5 worm cellular contexts compared by ENCODE assay signal in the genomic region with DNA sequence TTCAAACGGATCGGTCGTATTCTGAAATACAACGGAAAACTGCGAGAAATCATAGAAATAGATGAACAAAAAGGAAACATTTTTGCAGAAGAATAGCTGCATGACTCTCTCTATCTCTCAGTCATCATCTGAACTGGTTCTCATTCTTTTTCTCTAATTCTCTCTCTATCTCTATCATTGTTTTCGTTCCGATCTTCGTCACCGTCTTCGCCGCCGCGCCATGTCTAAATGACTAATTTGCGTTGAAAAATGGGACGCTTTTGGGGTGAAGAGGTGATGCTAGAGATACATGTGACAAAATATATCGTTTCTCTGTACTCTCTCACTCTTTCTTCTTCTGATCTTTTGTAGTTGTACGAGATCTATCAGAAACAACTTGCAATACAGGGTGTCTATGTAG.
TF ChIP-seq lines count a peak whose summit lies in the region.

No protein-coding gene starts in this region.

TF ChIP-seq in whole organism, L1 larva, 84 proteins besides CTCF, POLR2A, EP300 and RAD21 (continues in another document):
- peak; percentile 87 for TF ChIP-seq nhr-20 (tag; optimal IDR thresholded peaks at IDR 0.05; lab: Kevin White, UChicago)
- TF ChIP-seq nhr-85 (tag; lab: Kevin White, UChicago): peak; percentile 97
- no peak for TF ChIP-seq nhr-237 (tag; optimal IDR thresholded peaks at IDR 0.05; lab: Kevin White, UChicago)
- no peak for TF ChIP-seq pag-3 (tag; optimal IDR thresholded peaks at IDR 0.05; lab: Kevin White, UChicago; ENCODE audit: borderline replicate concordance, insufficient read depth)
- peak; percentile 11 for TF ChIP-seq nhr-47 (tag; optimal IDR thresholded peaks at IDR 0.05; lab: Kevin White, UChicago)
- TF ChIP-seq lsy-2 (tag; optimal IDR thresholded peaks at IDR 0.05; lab: Kevin White, UChicago): peak in 1 of 2 experiments; percentile 55
- TF ChIP-seq tbx-2 (tag; optimal IDR thresholded peaks at IDR 0.05; lab: Kevin White, UChicago): peak; percentile 74
- no peak for TF ChIP-seq unc-86 (tag; optimal IDR thresholded peaks at IDR 0.05; lab: Kevin White, UChicago)
- TF ChIP-seq nhr-28 (tag; optimal IDR thresholded peaks at IDR 0.05; lab: Kevin White, UChicago): no peak
- peak; percentile 47 for TF ChIP-seq mep-1 (tag; optimal IDR thresholded peaks at IDR 0.05; lab: Kevin White, UChicago)
- peak; percentile 53 for TF ChIP-seq jun-1 (tag; optimal IDR thresholded peaks at IDR 0.05; lab: Kevin White, UChicago)
- no peak for TF ChIP-seq F16B12.6 (tag; optimal IDR thresholded peaks at IDR 0.05; lab: Kevin White, UChicago)
- peak; percentile 79 for TF ChIP-seq snu-23 (GFP tag; optimal IDR thresholded peaks at IDR 0.05; lab: Kevin White, UChicago)
- no peak for TF ChIP-seq nhr-77 (tag; optimal IDR thresholded peaks at IDR 0.05; lab: Kevin White, UChicago)
- no peak for TF ChIP-seq vab-15 (tag; optimal IDR thresholded peaks at IDR 0.05; lab: Kevin White, UChicago)
- TF ChIP-seq ceh-82 (tag; optimal IDR thresholded peaks at IDR 0.05; lab: Kevin White, UChicago): peak in 1 of 3 experiments; percentile 20
- peak; percentile 37 to 61 for TF ChIP-seq lin-35 (GFP tag; optimal IDR thresholded peaks at IDR 0.05; lab: Kevin White, UChicago)

TF ChIP-seq in whole organism, L2 larva, 48 proteins besides CTCF, POLR2A, EP300 and RAD21 (continues in another document):
- TF ChIP-seq nhr-11 (tag; optimal IDR thresholded peaks at IDR 0.05; lab: Kevin White, UChicago) (no peak), snpc-4 (tag; optimal IDR thresholded peaks at IDR 0.05; lab: Kevin White, UChicago) (no peak), mbf-1 (tag; optimal IDR thresholded peaks at IDR 0.05; lab: Kevin White, UChicago) (no peak), crh-2 (tag; optimal IDR thresholded peaks at IDR 0.05; lab: Kevin White, UChicago) (peak; percentile 73), dmd-4 (tag; optimal IDR thresholded peaks at IDR 0.05; lab: Kevin White, UChicago) (no peak), zag-1 (tag; optimal IDR thresholded peaks at IDR 0.05; lab: Kevin White, UChicago) (no peak), nhr-23 (tag; optimal IDR thresholded peaks at IDR 0.05; lab: Kevin White, UChicago) (no peak), unc-55 (GFP tag; optimal IDR thresholded peaks at IDR 0.05; lab: Kevin White, UChicago) (peak; percentile 39), R02D3.7 (tag; optimal IDR thresholded peaks at IDR 0.05; lab: Kevin White, UChicago) (no peak), mdl-1 (tag; optimal IDR thresholded peaks at IDR 0.05; lab: Kevin White, UChicago) (peak; percentile 43 to 81), elt-1 (tag; optimal IDR thresholded peaks at IDR 0.05; lab: Kevin White, UChicago) (no peak), C34F6.9 (tag; optimal IDR thresholded peaks at IDR 0.05; lab: Kevin White, UChicago) (peak; percentile 44), fos-1 (tag; optimal IDR thresholded peaks at IDR 0.05; lab: Kevin White, UChicago) (peak; percentile 79), ama-1 (optimal IDR thresholded peaks at IDR 0.05; lab: Kevin White, UChicago) (no peak), lin-13 (GFP tag; optimal IDR thresholded peaks at IDR 0.05; lab: Kevin White, UChicago) (peak; percentile 40), alr-1 (tag; optimal IDR thresholded peaks at IDR 0.05; lab: Kevin White, UChicago) (no peak), Y55F3AM.14 (GFP tag; optimal IDR thresholded peaks at IDR 0.05; lab: Kevin White, UChicago) (no peak), nhr-6 (tag; optimal IDR thresholded peaks at IDR 0.05; lab: Kevin White, UChicago) (peak; percentile 14), nhr-77 (tag; optimal IDR thresholded peaks at IDR 0.05; lab: Kevin White, UChicago) (no peak)

TF ChIP-seq in whole organism, L3 larva, 47 proteins besides CTCF, POLR2A, EP300 and RAD21 (continues in another document):
- TF ChIP-seq jun-1 (tag; optimal IDR thresholded peaks at IDR 0.05; lab: Kevin White, UChicago): no peak
- peak; percentile 8 for TF ChIP-seq lin-15B (tag; optimal IDR thresholded peaks at IDR 0.05; lab: Kevin White, UChicago)
- no peak for TF ChIP-seq nhr-11 (tag; optimal IDR thresholded peaks at IDR 0.05; lab: Kevin White, UChicago)
- peak; percentile 78 for TF ChIP-seq mdl-1 (tag; optimal IDR thresholded peaks at IDR 0.05; lab: Kevin White, UChicago)
- TF ChIP-seq nhr-237 (tag; optimal IDR thresholded peaks at IDR 0.05; lab: Kevin White, UChicago): no peak
- TF ChIP-seq nhr-25 (tag; optimal IDR thresholded peaks at IDR 0.05; lab: Kevin White, UChicago): peak; percentile 93
- no peak for TF ChIP-seq fkh-2 (tag; optimal IDR thresholded peaks at IDR 0.05; lab: Kevin White, UChicago)
- no peak for TF ChIP-seq ceh-9 (tag; optimal IDR thresholded peaks at IDR 0.05; lab: Kevin White, UChicago)
- TF ChIP-seq skn-1 (tag; optimal IDR thresholded peaks at IDR 0.05; lab: Kevin White, UChicago): peak; percentile 23
- no peak for TF ChIP-seq mml-1 (tag; optimal IDR thresholded peaks at IDR 0.05; lab: Kevin White, UChicago)
- no peak for TF ChIP-seq nhr-77 (tag; optimal IDR thresholded peaks at IDR 0.05; lab: Kevin White, UChicago)
- TF ChIP-seq nhr-67 (tag; optimal IDR thresholded peaks at IDR 0.05; lab: Kevin White, UChicago): no peak
- no peak for TF ChIP-seq ztf-11 (tag; optimal IDR thresholded peaks at IDR 0.05; lab: Kevin White, UChicago)
- TF ChIP-seq fos-1 (tag; optimal IDR thresholded peaks at IDR 0.05; lab: Kevin White, UChicago): peak; percentile 44
- TF ChIP-seq lsy-12 (tag; optimal IDR thresholded peaks at IDR 0.05; lab: Kevin White, UChicago): no peak
- no peak for TF ChIP-seq ztf-4 (tag; optimal IDR thresholded peaks at IDR 0.05; lab: Kevin White, UChicago)
- no peak for TF ChIP-seq daf-12 (tag; optimal IDR thresholded peaks at IDR 0.05; lab: Kevin White, UChicago)
- TF ChIP-seq egl-5 (tag; optimal IDR thresholded peaks at IDR 0.05; lab: Kevin White, UChicago): peak; percentile 78
- no peak for TF ChIP-seq ceh-16 (tag; optimal IDR thresholded peaks at IDR 0.05; lab: Kevin White, UChicago)
- TF ChIP-seq pqm-1 (tag; optimal IDR thresholded peaks at IDR 0.05; lab: Kevin White, UChicago): no peak

TF ChIP-seq in whole organism, L4 larva, 104 proteins besides CTCF, POLR2A, EP300 and RAD21 (continues in another document):
- TF ChIP-seq pqm-1 (tag; optimal IDR thresholded peaks at IDR 0.05; lab: Kevin White, UChicago): no peak
- no peak for TF ChIP-seq rbr-2 (tag; optimal IDR thresholded peaks at IDR 0.05; lab: Kevin White, UChicago)
- no peak for TF ChIP-seq ZK337.2 (GFP tag; IDR thresholded peaks at IDR 0.05; lab: Robert Waterston, UW)
- no peak for TF ChIP-seq mdt-29 (GFP tag; IDR thresholded peaks at IDR 0.05; lab: Robert Waterston, UW)
- no peak for TF ChIP-seq F26F4.8 (GFP tag; conservative IDR thresholded peaks at IDR 0.05; lab: Robert Waterston, UW)
- no peak for TF ChIP-seq nhr-42 (GFP tag; IDR thresholded peaks at IDR 0.05; lab: Robert Waterston, UW)
- peak in 1 of 2 experiments; percentile 99 for TF ChIP-seq unc-62 (GFP tag; optimal IDR thresholded peaks at IDR 0.05 in 1 of 2; lab: Kevin White, UChicago)
- no peak for TF ChIP-seq unc-62 (tag; optimal IDR thresholded peaks at IDR 0.05; lab: Kevin White, UChicago)
- no peak for TF ChIP-seq nhr-102 (tag; optimal IDR thresholded peaks at IDR 0.05; lab: Kevin White, UChicago)
- TF ChIP-seq daf-16 (GFP tag; optimal IDR thresholded peaks at IDR 0.05; lab: Kevin White, UChicago): no peak
- TF ChIP-seq daf-16 (tag; optimal IDR thresholded peaks at IDR 0.05; lab: Kevin White, UChicago): no peak
- no peak for TF ChIP-seq nhr-10 (tag; optimal IDR thresholded peaks at IDR 0.05; lab: Kevin White, UChicago)
- no peak for TF ChIP-seq ces-1 (GFP tag; optimal IDR thresholded peaks at IDR 0.05; lab: Kevin White, UChicago)
- no peak for TF ChIP-seq gei-8 (GFP tag; optimal IDR thresholded peaks at IDR 0.05; lab: Kevin White, UChicago)
- TF ChIP-seq lsy-2 (tag; optimal IDR thresholded peaks at IDR 0.05; lab: Kevin White, UChicago): peak in 1 of 2 experiments; percentile 43
- no peak for TF ChIP-seq lin-38 (GFP tag; IDR thresholded peaks at IDR 0.05; lab: Robert Waterston, UW)
- TF ChIP-seq R02D3.7 (tag; optimal IDR thresholded peaks at IDR 0.05; lab: Kevin White, UChicago): no peak
- TF ChIP-seq snpc-4 (tag; optimal IDR thresholded peaks at IDR 0.05; lab: Kevin White, UChicago): no peak
- no peak for TF ChIP-seq ceh-44 (GFP tag; IDR thresholded peaks at IDR 0.05; lab: Robert Waterston, UW)
- no peak for TF ChIP-seq lir-3 (tag; optimal IDR thresholded peaks at IDR 0.05; lab: Kevin White, UChicago)
- TF ChIP-seq lin-1 (GFP tag; IDR thresholded peaks at IDR 0.05; lab: Robert Waterston, UW): no peak

TF ChIP-seq in whole organism, young adult, 124 proteins besides CTCF, POLR2A, EP300 and RAD21:
- TF ChIP-seq ztf-18 (tag; optimal IDR thresholded peaks at IDR 0.05; lab: Kevin White, UChicago): no peak
- no peak for TF ChIP-seq cebp-1 (GFP tag; IDR thresholded peaks at IDR 0.05; lab: Robert Waterston, UW)
- TF ChIP-seq cebp-1 (tag; optimal IDR thresholded peaks at IDR 0.05; lab: Kevin White, UChicago): peak; percentile 27
- TF ChIP-seq chd-7 (tag; optimal IDR thresholded peaks at IDR 0.05; lab: Kevin White, UChicago): peak; percentile 16
- peak; percentile 60 for TF ChIP-seq ztf-26 (tag; optimal IDR thresholded peaks at IDR 0.05; lab: Kevin White, UChicago)
- peak; percentile 61 for TF ChIP-seq lin-40 (tag; optimal IDR thresholded peaks at IDR 0.05; lab: Kevin White, UChicago)
- peak; percentile 60 for TF ChIP-seq somi-1 (GFP tag; optimal IDR thresholded peaks at IDR 0.05; lab: Kevin White, UChicago)
